Worm (Caenorhabditis elegans) whole organism, L4/young adult: ENCODE data around the gene ceh-91.

Experiments
- W03F9.2 ChIP-seq: fragments of 150-350 bp; optimal IDR thresholded peaks from 2 replicates; lab custom pipeline; 2014; ENCODE audit warnings: missing biosample characterization, missing genetic modification characterization
- him-1 ChIP-seq: sonication (generic microtip); optimal IDR thresholded peaks from 2 replicates; lab custom pipeline; 2016; ENCODE audit warnings: missing genotype, missing genetic modification reagents, missing genetic modification characterization, missing compliant biosample characterization

DNA sequence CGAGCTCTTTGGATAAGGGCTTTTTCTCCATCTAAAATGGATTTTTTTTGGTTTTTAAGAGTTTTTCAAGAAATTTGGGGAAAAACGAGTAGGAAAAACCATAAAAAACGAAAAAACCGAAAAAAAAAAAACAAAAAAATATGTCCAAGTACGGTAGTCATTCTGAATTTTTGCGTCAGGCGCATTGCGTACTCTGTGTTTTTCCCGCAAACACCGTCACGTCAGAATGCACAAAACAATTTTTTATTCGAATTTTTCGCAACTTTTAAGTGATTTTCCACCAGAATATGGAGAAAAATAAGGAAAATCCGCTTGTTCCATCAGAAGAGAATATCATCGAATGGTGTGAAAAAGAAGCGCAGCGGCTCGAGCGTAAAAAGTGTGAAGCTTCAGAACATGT lies 35.2 kb upstream of the ceh-91 start, which contains the start of the genes Y66D12A.6 and ceh-92:
- TF ChIP-seq W03F9.2 (tag; lab: Kevin White, UChicago) = no peak
- TF ChIP-seq him-1 = no peak
